Worm (Caenorhabditis elegans) whole organism, L1 larva: ENCODE measurements around the gene F32D1.7.

Source experiments
- elt-2 ChIP-seq: sonication (generic microtip); optimal IDR thresholded peaks from 2 replicates; lab custom pipeline; 2016; ENCODE audit warnings: missing genetic modification characterization, mild to moderate bottlenecking, inconsistent platforms, missing compliant biosample characterization, missing genetic modification reagents

The F32D1.7 gene

DNA sequence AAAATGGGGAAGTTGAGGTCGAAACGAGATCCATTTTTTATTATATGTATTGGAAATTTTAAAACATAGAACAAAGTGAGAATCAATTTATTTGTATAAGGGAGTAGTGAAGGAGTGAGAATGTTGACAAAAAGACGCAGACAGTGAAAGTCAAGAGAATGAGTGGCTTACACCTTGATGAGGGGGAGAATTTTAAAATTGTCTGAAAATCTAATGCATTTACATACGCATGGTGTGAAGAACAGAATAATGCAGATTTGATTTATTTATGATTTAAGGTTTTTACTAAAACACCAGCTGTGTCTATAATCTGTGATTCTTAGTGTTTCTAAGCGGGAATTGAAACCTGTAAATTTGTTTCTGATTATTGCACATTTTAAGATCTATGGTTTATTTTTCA is 50.6 kb downstream of the F32D1.7 start, which contains the start of gene nhr-125:
TSS of gene nhr-125 (minus strand) at position 101 of the 400 bp plus-strand sequence.
- TF ChIP-seq elt-2, result no peak
